Worm (Caenorhabditis elegans) whole organism, young adult: ENCODE data around the gene ppk-2.
A peak's percentile ranks its signal among the peaks of the same experiment; 100 is the strongest.

Experiments used
- F10E7.11 ChIP-seq: sonication (generic microtip); optimal IDR thresholded peaks from 2 replicates; lab custom pipeline; 2017; ENCODE audit warnings: mild to moderate bottlenecking, missing genetic modification characterization, moderate library complexity, missing compliant biosample characterization
- F33H1.4 ChIP-seq: fragments of 200-800 bp; sonication (Bioruptor generic); IDR thresholded peaks from 2 replicates; pipeline ENCODE4 v1.3.6; 2022; ENCODE audit warnings: missing genetic modification reagents, missing genetic modification characterization, missing compliant biosample characterization
- Y53F4B.3 ChIP-seq: fragments of 200-800 bp; sonication (Bioruptor generic); IDR thresholded peaks from 2 replicates; pipeline ENCODE4 v1.3.6; 2022; ENCODE audit warnings: missing genetic modification reagents, missing genetic modification characterization, missing compliant biosample characterization
- Y79H2A.3 ChIP-seq: fragments of 200-800 bp; sonication (Bioruptor generic); conservative IDR thresholded peaks from 2 replicates; pipeline ENCODE4 v1.3.6; 2022; ENCODE audit warnings: missing genetic modification reagents, missing genetic modification characterization, missing compliant biosample characterization
- ama-1 ChIP-seq, 3 experiments: fragments of 150-350 bp in 1 of 3; sonication (generic microtip) in 2 of 3; optimal IDR thresholded peaks; 2 replicates each; lab custom pipeline; 2014 to 2018; ENCODE audit warnings: missing biosample characterization in 2 of 3, missing genetic modification characterization in 2 of 3, missing genetic modification reagents in 2 of 3
- attf-3 ChIP-seq: fragments of 200-800 bp; sonication (Bioruptor generic); conservative IDR thresholded peaks from 2 replicates; pipeline ENCODE4 v1.3.6; 2022; ENCODE audit warnings: missing genetic modification reagents, missing genetic modification characterization, missing compliant biosample characterization
- ccch-3 ChIP-seq: fragments of 200-800 bp; sonication (Bioruptor generic); optimal IDR thresholded peaks from 2 replicates; lab custom pipeline; 2018; ENCODE audit warnings: mild to moderate bottlenecking, missing genetic modification characterization, missing compliant biosample characterization
- cebp-1 ChIP-seq, 2 experiments: fragments of 200-800 bp in 1 of 2; sonication (Bioruptor generic) in 1 of 2; sonication (generic microtip) in 1 of 2; IDR thresholded peaks in 1 of 2; optimal IDR thresholded peaks in 1 of 2; 2 replicates each; pipeline versions ENCODE4 v1.3.6 to Lab custom; 2017 to 2022; ENCODE audit warnings: missing compliant biosample characterization in 2 of 2, missing genetic modification characterization in 2 of 2, mild to moderate bottlenecking in 1 of 2, missing genetic modification reagents in 1 of 2, moderate library complexity in 1 of 2
- cebp-2 ChIP-seq: fragments of 200-800 bp; sonication (Bioruptor generic); IDR thresholded peaks from 2 replicates; pipeline ENCODE4 v1.3.6; 2022; ENCODE audit warnings: missing genetic modification characterization, missing compliant biosample characterization
- ceh-40 ChIP-seq: fragments of 200-800 bp; sonication (Bioruptor generic); IDR thresholded peaks from 2 replicates; pipeline ENCODE4 v1.3.6; 2022; ENCODE audit warnings: missing genetic modification characterization, missing compliant biosample characterization
- die-1 ChIP-seq: sonication (generic microtip); optimal IDR thresholded peaks from 2 replicates; lab custom pipeline; 2016; ENCODE audit warnings: missing genotype, mild to moderate bottlenecking, missing genetic modification characterization, missing compliant biosample characterization
- dox-1 ChIP-seq: fragments of 200-800 bp; sonication (Bioruptor generic); IDR thresholded peaks from 2 replicates; pipeline ENCODE4 v1.3.6; 2022; ENCODE audit warnings: missing genetic modification reagents, missing genetic modification characterization, missing compliant biosample characterization
- egl-18 ChIP-seq: fragments of 200-800 bp; sonication (Bioruptor generic); IDR thresholded peaks from 2 replicates; pipeline ENCODE4 v1.3.6; 2022; ENCODE audit warnings: missing genetic modification reagents, missing genetic modification characterization, missing compliant biosample characterization
- egrh-3 ChIP-seq: fragments of 200-800 bp; sonication (Bioruptor generic); IDR thresholded peaks from 2 replicates; pipeline ENCODE4 v1.3.6; 2022; ENCODE audit warnings: missing genetic modification reagents, missing genetic modification characterization, missing compliant biosample characterization
- ets-4 ChIP-seq: fragments of 200-800 bp; sonication (Bioruptor generic); optimal IDR thresholded peaks from 2 replicates; lab custom pipeline; 2018; ENCODE audit warnings: mild to moderate bottlenecking, missing genetic modification characterization, missing compliant biosample characterization
- gei-17 ChIP-seq: fragments of 200-800 bp; sonication (Bioruptor generic); optimal IDR thresholded peaks from 2 replicates; lab custom pipeline; 2018; ENCODE audit warnings: mild to moderate bottlenecking, missing genetic modification characterization, missing compliant biosample characterization
- hrde-1 ChIP-seq: sonication (generic microtip); optimal IDR thresholded peaks from 2 replicates; lab custom pipeline; 2016; ENCODE audit warnings: missing genetic modification characterization, mild to moderate bottlenecking, missing compliant biosample characterization, moderate library complexity, missing genotype, missing genetic modification reagents, borderline replicate concordance
- hsf-1 ChIP-seq: fragments of 200-800 bp; sonication (Bioruptor generic); IDR thresholded peaks from 2 replicates; pipeline ENCODE4 v1.3.6; 2022; ENCODE audit warnings: missing genetic modification reagents, missing genetic modification characterization, missing compliant biosample characterization
- let-526 ChIP-seq: fragments of 200-800 bp; sonication (Bioruptor generic); IDR thresholded peaks from 2 replicates; pipeline ENCODE4 v1.3.6; 2022; ENCODE audit warnings: missing genetic modification reagents, missing genetic modification characterization, missing compliant biosample characterization
- let-607 ChIP-seq, 2 experiments: fragments of 200-800 bp in 1 of 2; sonication (Bioruptor generic) in 1 of 2; sonication (generic microtip) in 1 of 2; optimal IDR thresholded peaks; 2 replicates each; lab custom pipeline; 2016 to 2018; ENCODE audit warnings: mild to moderate bottlenecking in 2 of 2, missing compliant biosample characterization in 2 of 2, missing genetic modification characterization in 2 of 2, moderate library complexity in 2 of 2, missing genotype in 1 of 2
- lin-35 ChIP-seq, 3 experiments: fragments of 150-350 bp in 2 of 3; sonication (generic microtip) in 1 of 3; optimal IDR thresholded peaks; 2 replicates each; lab custom pipeline; 2014 to 2018; ENCODE audit warnings: missing biosample characterization in 3 of 3, missing genetic modification characterization in 3 of 3, missing genetic modification reagents in 3 of 3
- lin-54 ChIP-seq: fragments of 200-800 bp; sonication (Bioruptor generic); optimal IDR thresholded peaks from 2 replicates; lab custom pipeline; 2018; ENCODE audit warnings: mild to moderate bottlenecking, missing genetic modification characterization, missing compliant biosample characterization
- lir-1 ChIP-seq: fragments of 200-800 bp; sonication (Bioruptor generic); conservative IDR thresholded peaks from 2 replicates; pipeline ENCODE4 v1.3.6; 2022; ENCODE audit warnings: missing genetic modification reagents, missing genetic modification characterization, missing compliant biosample characterization
- lsl-1 ChIP-seq: fragments of 200-800 bp; sonication (Bioruptor generic); optimal IDR thresholded peaks from 2 replicates; lab custom pipeline; 2018; ENCODE audit warnings: mild to moderate bottlenecking, missing genetic modification characterization, moderate library complexity, missing compliant biosample characterization
- mcd-1 ChIP-seq: fragments of 200-800 bp; sonication (Bioruptor generic); IDR thresholded peaks from 2 replicates; pipeline ENCODE4 v1.3.6; 2022; ENCODE audit warnings: missing genetic modification reagents, missing genetic modification characterization, missing compliant biosample characterization
- mel-28 ChIP-seq: sonication (generic microtip); optimal IDR thresholded peaks from 2 replicates; lab custom pipeline; 2016; ENCODE audit warnings: borderline replicate concordance, mild to moderate bottlenecking, missing genetic modification characterization, missing compliant biosample characterization
- mes-4 ChIP-seq: sonication (generic microtip); optimal IDR thresholded peaks from 2 replicates; lab custom pipeline; 2016; ENCODE audit warnings: missing genotype, missing genetic modification characterization, missing compliant biosample characterization
- nhr-179 ChIP-seq: sonication (generic microtip); optimal IDR thresholded peaks from 2 replicates; lab custom pipeline; 2016; ENCODE audit warnings: mild to moderate bottlenecking, missing genetic modification characterization, missing compliant biosample characterization
- pha-4 ChIP-seq: fragments of 150-350 bp; sonication (generic microtip); optimal IDR thresholded peaks from 2 replicates; lab custom pipeline; 2014; ENCODE audit warnings: missing biosample characterization, missing genetic modification reagents, missing genetic modification characterization
- repo-1 ChIP-seq: sonication (generic microtip); optimal IDR thresholded peaks from 2 replicates; lab custom pipeline; 2017; ENCODE audit warnings: mild to moderate bottlenecking, missing genetic modification characterization, missing compliant biosample characterization
- sdz-38 ChIP-seq: sonication (generic microtip); optimal IDR thresholded peaks from 2 replicates; lab custom pipeline; 2016; ENCODE audit warnings: missing genotype, missing genetic modification characterization, missing compliant biosample characterization
- snpc-1.1 ChIP-seq: sonication (generic microtip); optimal IDR thresholded peaks from 2 replicates; lab custom pipeline; 2017; ENCODE audit warnings: missing genetic modification characterization, mild to moderate bottlenecking, missing compliant biosample characterization, antibody characterized with exemption, moderate library complexity, missing genotype, missing genetic modification reagents; ENCODE audit not compliant: insufficient read depth
- unc-130 ChIP-seq: sonication (generic microtip); optimal IDR thresholded peaks from 2 replicates; lab custom pipeline; 2016; ENCODE audit warnings: missing genetic modification reagents, missing genetic modification characterization, missing compliant biosample characterization
- ztf-6 ChIP-seq: fragments of 200-800 bp; sonication (Bioruptor generic); IDR thresholded peaks from 2 replicates; pipeline ENCODE4 v1.3.6; 2022; ENCODE audit warnings: missing genetic modification reagents, missing genetic modification characterization, missing compliant biosample characterization

ppk-2 gene

DNA sequence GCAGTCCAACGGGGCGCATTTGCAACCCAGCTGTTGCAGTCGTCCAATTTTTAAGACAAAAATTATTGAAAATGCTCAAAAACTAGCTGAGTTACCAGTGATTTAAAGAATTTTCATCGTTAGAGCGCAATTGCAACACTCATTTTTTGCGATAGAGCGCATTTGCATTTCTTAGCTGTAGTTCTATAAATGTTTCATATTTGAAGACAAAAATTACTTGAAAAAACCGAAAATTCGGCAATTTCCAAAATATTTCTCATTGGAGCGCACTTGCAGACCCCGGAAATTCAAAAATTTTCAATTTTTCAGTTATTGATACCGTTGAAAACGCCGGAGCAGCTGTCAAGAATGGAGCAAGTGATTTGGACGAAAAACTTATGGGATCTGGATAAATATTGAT is 9.9 kb downstream of the ppk-2 start:
- TF ChIP-seq lsl-1 (no peak), die-1 (tag; lab: Kevin White, UChicago) (no peak), mcd-1 (GFP tag; lab: Robert Waterston, UW) (peak; percentile 55), attf-3 (GFP tag; lab: Robert Waterston, UW) (no peak)

DNA sequence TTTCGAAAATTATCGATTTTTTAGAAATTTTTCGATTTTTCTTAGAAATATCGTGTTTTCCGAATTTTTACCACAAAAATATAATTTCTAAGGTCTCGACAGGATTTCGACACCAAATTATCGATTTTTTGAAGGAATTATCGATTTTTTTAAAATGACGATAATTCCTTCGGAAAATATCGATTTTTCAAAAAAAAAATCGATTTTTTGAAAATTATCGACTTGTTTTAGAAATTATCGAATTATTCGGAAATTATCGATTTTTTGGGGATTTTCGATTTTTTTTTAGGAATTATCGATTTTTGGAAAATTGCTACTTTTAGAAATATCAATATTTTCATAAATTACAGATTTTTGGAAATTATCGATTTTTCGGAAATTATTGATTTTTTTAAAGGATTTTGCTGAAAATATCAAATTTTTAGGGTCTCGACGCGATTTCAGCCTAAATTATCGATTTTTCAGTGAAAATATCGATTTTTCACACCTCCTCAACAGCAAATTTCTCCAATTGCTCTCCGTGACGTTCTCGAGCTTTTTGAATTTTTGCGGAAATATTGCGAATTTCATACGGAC is 10.6 kb downstream of the ppk-2 start:
- no peak for TF ChIP-seq nhr-179 (tag; lab: Kevin White, UChicago)
- TF ChIP-seq cebp-1 (GFP tag; IDR thresholded peaks at IDR 0.05; lab: Robert Waterston, UW), result no peak
- no peak for TF ChIP-seq cebp-1 (tag; optimal IDR thresholded peaks at IDR 0.05; lab: Kevin White, UChicago)
- TF ChIP-seq snpc-1.1 (tag; lab: Kevin White, UChicago), result no peak
- TF ChIP-seq Y53F4B.3 (GFP tag; lab: Robert Waterston, UW), result no peak
- TF ChIP-seq egrh-3 (GFP tag; lab: Robert Waterston, UW), result no peak
- no peak for TF ChIP-seq lir-1 (GFP tag; lab: Robert Waterston, UW)
- no peak for TF ChIP-seq unc-130 (GFP tag; lab: Kevin White, UChicago)
- no peak for TF ChIP-seq dox-1 (GFP tag; lab: Robert Waterston, UW)
- no peak for TF ChIP-seq ama-1 (optimal IDR thresholded peaks at IDR 0.05; lab: Kevin White, UChicago)
- no peak for TF ChIP-seq ama-1 (GFP tag; optimal IDR thresholded peaks at IDR 0.05; lab: Kevin White, UChicago)
- no peak for TF ChIP-seq ztf-6 (GFP tag; lab: Robert Waterston, UW)
- TF ChIP-seq cebp-2 (GFP tag; lab: Robert Waterston, UW), result no peak

DNA sequence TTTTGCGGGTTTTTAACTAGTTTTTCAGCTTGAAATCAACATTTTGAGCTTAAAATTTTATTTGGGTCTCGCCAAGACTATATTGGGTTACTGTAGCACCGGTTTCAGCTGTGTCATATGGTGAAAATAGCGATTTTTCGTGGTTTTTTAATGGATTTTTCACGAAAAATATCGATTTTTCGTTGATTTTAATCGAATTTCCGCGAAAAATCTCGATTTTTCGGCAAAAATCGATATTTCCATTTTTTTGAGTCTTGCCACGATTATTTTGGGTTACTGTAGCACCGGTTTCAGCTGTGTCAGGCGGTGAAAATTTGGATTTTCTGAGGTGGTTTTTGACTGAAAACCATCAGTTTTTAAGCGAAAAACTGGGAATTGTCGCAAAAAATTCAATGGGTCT is 13.2 kb downstream of the ppk-2 start:
- no peak for TF ChIP-seq ceh-40 (GFP tag; lab: Robert Waterston, UW)
- no peak for TF ChIP-seq let-526 (GFP tag; lab: Robert Waterston, UW)
- no peak for TF ChIP-seq lin-35 (GFP tag; optimal IDR thresholded peaks at IDR 0.05; lab: Kevin White, UChicago)
- TF ChIP-seq ccch-3 (GFP tag; lab: Kevin White, UChicago), result no peak
- TF ChIP-seq ets-4 (GFP tag; lab: Kevin White, UChicago), result no peak
- no peak for TF ChIP-seq hrde-1 (tag; lab: Kevin White, UChicago)
- TF ChIP-seq mel-28, result no peak
- no peak for TF ChIP-seq repo-1 (tag; lab: Kevin White, UChicago)
- TF ChIP-seq Y53F4B.3 (GFP tag; lab: Robert Waterston, UW), result no peak
- TF ChIP-seq mes-4 (tag; lab: Kevin White, UChicago), result no peak
- no peak for TF ChIP-seq sdz-38
- no peak for TF ChIP-seq pha-4 (tag; lab: Kevin White, UChicago)
- no peak for TF ChIP-seq F10E7.11 (tag; lab: Kevin White, UChicago)
- no peak for TF ChIP-seq egl-18 (GFP tag; lab: Robert Waterston, UW)
- no peak for TF ChIP-seq let-607 (tag; optimal IDR thresholded peaks at IDR 0.05; lab: Kevin White, UChicago)
- no peak for TF ChIP-seq hsf-1 (GFP tag; lab: Robert Waterston, UW)
- no peak for TF ChIP-seq gei-17 (GFP tag; lab: Kevin White, UChicago)

DNA sequence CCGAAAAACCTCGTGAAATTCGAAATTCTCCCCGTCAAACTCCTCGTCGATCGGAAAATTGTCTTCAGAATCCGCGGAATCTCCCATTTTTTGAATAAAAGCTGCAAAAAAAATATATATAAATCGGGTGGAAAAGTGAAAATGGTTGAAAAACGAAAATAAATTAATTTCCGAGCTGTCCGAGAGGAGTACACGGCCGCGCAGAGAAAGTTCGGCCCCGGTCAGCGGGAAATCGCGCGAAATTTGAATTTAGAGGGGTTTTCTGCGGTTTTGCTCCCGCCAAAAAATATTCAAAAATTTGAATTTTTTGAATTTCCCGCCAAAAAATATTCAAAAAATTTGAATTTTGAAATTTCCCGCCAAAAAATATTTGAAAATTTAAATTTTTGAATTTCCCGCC is 14.7 kb downstream of the ppk-2 start, which contains the start of gene Y48G9A.11:
Gene Y48G9A.11 (minus strand): TSS at position 101 of the 400 bp plus-strand sequence.
- TF ChIP-seq mcd-1 (GFP tag; lab: Robert Waterston, UW) (peak; percentile 39; the same call in 1 of the 2 replicates), lin-54 (GFP tag; lab: Kevin White, UChicago) (peak; percentile 36), F33H1.4 (peak; percentile 33), lir-1 (GFP tag; lab: Robert Waterston, UW) (no peak), Y79H2A.3 (no peak)
